Worm (Caenorhabditis elegans) whole organism, L1 larva: ENCODE results near the gene W03F9.1.

Experiments
- F16B12.6 ChIP-seq: fragments of 150-350 bp; optimal IDR thresholded peaks from 2 replicates; lab custom pipeline; 2014; ENCODE audit warnings: missing biosample characterization, missing genetic modification characterization
- ama-1 ChIP-seq: fragments of 150-350 bp; optimal IDR thresholded peaks from 2 replicates; lab custom pipeline; 2014
- ceh-63 ChIP-seq: fragments of 200-800 bp; sonication (Bioruptor generic); optimal IDR thresholded peaks from 2 replicates; lab custom pipeline; 2018; ENCODE audit warnings: mild to moderate bottlenecking, missing genetic modification characterization, missing compliant biosample characterization
- jun-1 ChIP-seq: fragments of 150-350 bp; optimal IDR thresholded peaks from 2 replicates; lab custom pipeline; 2014; ENCODE audit warnings: missing biosample characterization, missing genetic modification reagents, missing genetic modification characterization
- pqm-1 ChIP-seq: sonication (generic microtip); optimal IDR thresholded peaks from 3 replicates; lab custom pipeline; 2017; ENCODE audit warnings: missing biosample characterization, missing genetic modification characterization
- zag-1 ChIP-seq: fragments of 150-350 bp; optimal IDR thresholded peaks from 2 replicates; lab custom pipeline; 2014; ENCODE audit warnings: missing biosample characterization, missing genetic modification characterization

- no peak for TF ChIP-seq ama-1 (lab: Kevin White, UChicago)
- TF ChIP-seq ceh-63 (GFP tag; lab: Kevin White, UChicago) = no peak
- no peak for TF ChIP-seq pqm-1 (tag; lab: Kevin White, UChicago)
- no peak for TF ChIP-seq zag-1 (tag; lab: Kevin White, UChicago)
- TF ChIP-seq jun-1 (tag; lab: Kevin White, UChicago) = no peak
- no peak for TF ChIP-seq F16B12.6
These were observed 22.5 kb downstream of the W03F9.1 start, which contains the start of gene rps-27 for ce11 chrV:103977-104376.
